Worm (Caenorhabditis elegans) whole organism, L4/young adult: ENCODE data around the gene F15B9.11.

Experiments used
- W03F9.2 ChIP-seq: fragments of 150-350 bp; optimal IDR thresholded peaks from 2 replicates; lab custom pipeline; 2014; ENCODE audit warnings: missing biosample characterization, missing genetic modification characterization
- him-1 ChIP-seq: sonication (generic microtip); optimal IDR thresholded peaks from 2 replicates; lab custom pipeline; 2016; ENCODE audit warnings: missing genotype, missing genetic modification reagents, missing genetic modification characterization, missing compliant biosample characterization

- TF ChIP-seq him-1 (tag; lab: Kevin White, UChicago) (no peak), W03F9.2 (tag; lab: Kevin White, UChicago) (no peak)
Measured at ce11 chrV:12988256-12988655, 4.4 kb downstream of the F15B9.11 start, which contains the start of gene F15B9.8.
